Worm (Caenorhabditis elegans): Measurements from ENCODE around the gene ins-1.

Gene ins-1

ce11 chrIV:10482585-10482984, 46.1 kb downstream of the ins-1 start:
- TF ChIP-seq mab-5 (tag; optimal IDR thresholded peaks at IDR 0.05) (no peak), peb-1 (tag; optimal IDR thresholded peaks at IDR 0.05) (no peak), crh-2 (tag; optimal IDR thresholded peaks at IDR 0.05) (no peak), ztf-4 (tag; optimal IDR thresholded peaks at IDR 0.05) (no peak), fos-1 (tag; optimal IDR thresholded peaks at IDR 0.05) (peak; percentile 12)

- TF ChIP-seq Y55F3AM.14 (GFP tag; optimal IDR thresholded peaks at IDR 0.05) (no peak), zag-1 (tag; optimal IDR thresholded peaks at IDR 0.05) (no peak), unc-39 (tag; optimal IDR thresholded peaks at IDR 0.05) (no peak), nhr-11 (tag; optimal IDR thresholded peaks at IDR 0.05) (no peak), nhr-10 (tag; optimal IDR thresholded peaks at IDR 0.05) (no peak), nhr-12 (tag; optimal IDR thresholded peaks at IDR 0.05) (no peak), nhr-6 (tag; optimal IDR thresholded peaks at IDR 0.05) (peak; percentile 63), skn-1 (tag; optimal IDR thresholded peaks at IDR 0.05) (no peak), crh-2 (tag; optimal IDR thresholded peaks at IDR 0.05) (peak; percentile 64), mdl-1 (tag; optimal IDR thresholded peaks at IDR 0.05) (no peak), lin-13 (GFP tag; optimal IDR thresholded peaks at IDR 0.05) (peak; percentile 62), elt-3 (tag; optimal IDR thresholded peaks at IDR 0.05) (no peak), ceh-82 (tag; optimal IDR thresholded peaks at IDR 0.05) (no peak), F13H6.1 (tag; optimal IDR thresholded peaks at IDR 0.05) (peak; percentile 84), snpc-4 (tag; optimal IDR thresholded peaks at IDR 0.05) (peak; percentile 10), fos-1 (tag; optimal IDR thresholded peaks at IDR 0.05) (peak; percentile 92), nhr-23 (tag; optimal IDR thresholded peaks at IDR 0.05) (no peak), gmeb-1 (tag; optimal IDR thresholded peaks at IDR 0.05) (peak; percentile 84), alr-1 (tag; optimal IDR thresholded peaks at IDR 0.05) (no peak), lsy-2 (tag; optimal IDR thresholded peaks at IDR 0.05) (peak; percentile 67 to 87), dmd-4 (tag; optimal IDR thresholded peaks at IDR 0.05) (no peak), sem-4 (tag; optimal IDR thresholded peaks at IDR 0.05) (peak; percentile 71), mbf-1 (tag; optimal IDR thresholded peaks at IDR 0.05) (no peak), lin-11 (tag; optimal IDR thresholded peaks at IDR 0.05) (peak; percentile 26), mab-5 (tag; optimal IDR thresholded peaks at IDR 0.05) (no peak), nhr-25 (tag; optimal IDR thresholded peaks at IDR 0.05) (no peak), ztf-11 (tag; optimal IDR thresholded peaks at IDR 0.05) (no peak), nhr-77 (tag; optimal IDR thresholded peaks at IDR 0.05) (no peak), ceh-16 (tag; optimal IDR thresholded peaks at IDR 0.05) (peak; percentile 35), R02D3.7 (tag; optimal IDR thresholded peaks at IDR 0.05) (no peak), elt-1 (tag; optimal IDR thresholded peaks at IDR 0.05) (no peak), peb-1 (tag; optimal IDR thresholded peaks at IDR 0.05) (no peak), ama-1 (optimal IDR thresholded peaks at IDR 0.05) (no peak), egl-27 (tag; optimal IDR thresholded peaks at IDR 0.05) (peak; percentile 57), sma-9 (GFP tag; optimal IDR thresholded peaks at IDR 0.05) (peak; percentile 94), sma-9 (tag; optimal IDR thresholded peaks at IDR 0.05) (no peak), C34F6.9 (tag; optimal IDR thresholded peaks at IDR 0.05) (peak; percentile 85), unc-55 (GFP tag; optimal IDR thresholded peaks at IDR 0.05) (peak; percentile 72), nhr-21 (tag; optimal IDR thresholded peaks at IDR 0.05) (peak; percentile 59), ZK546.5 (tag; optimal IDR thresholded peaks at IDR 0.05) (no peak), aly-2 (tag; optimal IDR thresholded peaks at IDR 0.05) (no peak), blmp-1 (tag; optimal IDR thresholded peaks at IDR 0.05; ENCODE audit: insufficient read depth) (peak; percentile 7), sma-3 (GFP tag; optimal IDR thresholded peaks at IDR 0.05) (peak; percentile 89), nhr-237 (tag; optimal IDR thresholded peaks at IDR 0.05) (no peak), ztf-4 (tag; optimal IDR thresholded peaks at IDR 0.05) (peak; percentile 10), lin-39 (tag; optimal IDR thresholded peaks at IDR 0.05) (no peak), ztf-1 (GFP tag; conservative IDR thresholded peaks at IDR 0.05) (no peak), nhr-129 (tag; optimal IDR thresholded peaks at IDR 0.05) (peak; percentile 46), unc-62 (GFP tag; optimal IDR thresholded peaks at IDR 0.05) (no peak)
These were observed 47.2 kb downstream of the ins-1 start, which contains the start of the genes F01D4.5 and ced-5 for ce11 chrIV:10483607-10484117. F01D4.5 (minus strand) TSS chrIV:10483657. ced-5 (plus strand) TSS chrIV:10484110.
